Fruit fly (Drosophila melanogaster): ENCODE results near the gene Npl4.

Npl4 gene

DNA sequence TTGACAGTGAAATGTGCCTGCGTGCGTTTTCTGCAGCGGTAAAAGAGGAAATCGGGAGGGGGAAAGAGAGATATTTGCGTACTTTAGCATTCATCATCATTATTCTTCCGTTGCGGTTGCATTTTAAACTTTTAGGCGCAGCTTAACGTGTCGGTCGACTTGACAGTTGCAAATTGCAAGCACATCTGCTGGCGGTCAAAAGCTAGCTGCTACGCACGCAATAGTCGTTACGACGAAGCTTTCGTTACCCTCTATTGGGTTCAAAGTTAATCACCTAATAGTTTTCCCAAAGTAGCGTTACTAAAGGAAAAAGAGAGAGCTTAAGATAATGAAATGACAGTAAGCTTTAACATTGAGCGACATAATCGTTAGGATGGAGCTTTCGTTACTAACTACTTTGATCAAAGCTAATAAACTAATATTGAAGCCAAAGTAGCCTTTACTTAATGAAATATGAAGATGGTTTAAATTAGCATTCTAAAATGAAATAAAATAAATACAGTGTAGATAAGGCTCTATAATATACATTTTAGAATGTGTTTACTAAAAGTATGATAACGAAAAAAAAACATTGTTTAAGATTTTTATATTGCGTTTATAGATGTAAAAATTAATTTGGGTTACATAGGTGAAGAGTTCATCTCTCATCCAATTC is 27.7 kb upstream of the Npl4 start (continued):
- TF ChIP-seq chinmo (GFP tag; IDR thresholded peaks at IDR 0.05; ENCODE audit: partially characterized antibody) (peak; percentile 82; the same call in 3 of the 4 replicates), Ravus (GFP tag; IDR thresholded peaks at IDR 0.05) (no peak), hth (optimal IDR thresholded peaks at IDR 0.05) (no peak), CG7987 (GFP tag; optimal IDR thresholded peaks at IDR 0.05) (peak; percentile 15), gro (GFP tag; optimal IDR thresholded peaks at IDR 0.05) (no peak), unc-4 (GFP tag; IDR thresholded peaks at IDR 0.05; ENCODE audit: partially characterized antibody) (no peak), Abd-B (GFP tag; optimal IDR thresholded peaks at IDR 0.05) (peak; percentile 61), CG6813 (GFP tag; optimal IDR thresholded peaks at IDR 0.05) (no peak), CG15269 (tag; optimal IDR thresholded peaks at IDR 0.05) (peak; percentile 18)

DNA sequence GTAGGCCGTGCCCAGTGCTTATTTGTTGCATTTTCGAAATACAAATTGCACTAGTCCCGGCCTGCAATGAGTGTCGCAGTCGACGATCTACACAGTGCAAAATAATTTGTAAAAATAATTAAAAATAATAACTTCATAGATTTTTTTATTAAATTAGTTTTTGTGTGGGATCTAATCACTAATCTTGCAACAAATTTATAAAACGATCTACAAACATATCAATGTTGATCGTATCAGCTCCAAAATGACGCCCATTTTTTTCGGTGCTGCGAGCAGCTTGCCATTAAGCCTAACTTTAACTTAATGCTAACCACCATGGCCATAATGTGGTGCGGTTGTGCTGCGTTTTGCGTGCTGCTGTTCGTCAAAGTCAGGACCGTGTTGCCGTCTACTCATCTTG is 27.0 kb upstream of the Npl4 start:
- TF ChIP-seq Meics (GFP tag; optimal IDR thresholded peaks at IDR 0.05) (no peak), CG11560 (tag; IDR thresholded peaks at IDR 0.05) (no peak), tap (tag; optimal IDR thresholded peaks at IDR 0.05) (no peak), CG30020 (tag; optimal IDR thresholded peaks at IDR 0.05) (no peak), yki (optimal IDR thresholded peaks at IDR 0.05) (no peak), CG3065 (GFP tag; optimal IDR thresholded peaks at IDR 0.05) (no peak), CG8290 (GFP tag; optimal IDR thresholded peaks at IDR 0.05) (no peak), CG8290 (tag; optimal IDR thresholded peaks at IDR 0.05) (no peak), Rx (GFP tag; IDR thresholded peaks at IDR 0.05) (no peak), phol (tag; optimal IDR thresholded peaks at IDR 0.05) (peak; percentile 24), chif (GFP tag; optimal IDR thresholded peaks at IDR 0.05) (no peak), YL-1 (GFP tag; optimal IDR thresholded peaks at IDR 0.05) (no peak), Tbp (GFP tag; optimal IDR thresholded peaks at IDR 0.05) (no peak), trh (GFP tag; optimal IDR thresholded peaks at IDR 0.05) (no peak), Fer1 (GFP tag; optimal IDR thresholded peaks at IDR 0.05) (no peak), ab (GFP tag; optimal IDR thresholded peaks at IDR 0.05) (no peak), CG18599 (GFP tag; optimal IDR thresholded peaks at IDR 0.05) (peak; percentile 5), Asciz (GFP tag; optimal IDR thresholded peaks at IDR 0.05) (no peak), pros (GFP tag; optimal IDR thresholded peaks at IDR 0.05) (no peak), CG13624 (GFP tag; optimal IDR thresholded peaks at IDR 0.05) (no peak), Max (GFP tag; optimal IDR thresholded peaks at IDR 0.05) (no peak), pfk (GFP tag; optimal IDR thresholded peaks at IDR 0.05) (no peak), CG8765 (GFP tag; IDR thresholded peaks at IDR 0.05) (no peak), Taf1 (GFP tag; IDR thresholded peaks at IDR 0.05) (no peak), lab (GFP tag; optimal IDR thresholded peaks at IDR 0.05) (peak; percentile 32), sug (tag; optimal IDR thresholded peaks at IDR 0.05) (no peak), peb (GFP tag; IDR thresholded peaks at IDR 0.05) (no peak), CG9437 (GFP tag; optimal IDR thresholded peaks at IDR 0.05) (no peak), CG15011 (GFP tag; optimal IDR thresholded peaks at IDR 0.05) (no peak), CHES-1-like (GFP tag; optimal IDR thresholded peaks at IDR 0.05) (no peak), CG2712 (tag; optimal IDR thresholded peaks at IDR 0.05) (peak; percentile 34), cg (GFP tag; optimal IDR thresholded peaks at IDR 0.05) (no peak), danr (GFP tag; IDR thresholded peaks at IDR 0.05) (no peak), nerfin-2 (GFP tag; IDR thresholded peaks at IDR 0.05; ENCODE audit: partially characterized antibody) (0 out of 2 replicates have a peak, but pooled peaks have one; percentile 0), dimm (GFP tag; IDR thresholded peaks at IDR 0.05) (no peak), gcm2 (GFP tag; optimal IDR thresholded peaks at IDR 0.05) (no peak), tx (GFP tag; optimal IDR thresholded peaks at IDR 0.05) (no peak), CG4820 (GFP tag; optimal IDR thresholded peaks at IDR 0.05) (no peak), NK7.1 (GFP tag; optimal IDR thresholded peaks at IDR 0.05) (no peak), jigr1 (GFP tag; IDR thresholded peaks at IDR 0.05) (no peak), Nf-YC (tag; optimal IDR thresholded peaks at IDR 0.05) (no peak)
